Fruit fly (Drosophila melanogaster) whole organism, pupa: ENCODE data around the gene scf.

ENCODE experiments used
- CG15710 ChIP-seq: fragments of 200-800 bp; sonication (Bioruptor generic); optimal IDR thresholded peaks from 2 replicates; lab custom pipeline; 2018; ENCODE audit warnings: missing biosample characterization, mild to moderate bottlenecking, missing genetic modification characterization, moderate library complexity
- CG4496 ChIP-seq: fragments of 200-800 bp; sonication (Bioruptor generic); IDR thresholded peaks from 3 replicates; pipeline ENCODE4 v1.3.6; 2022; ENCODE audit warnings: missing biosample characterization, missing genetic modification characterization
- EcR ChIP-seq: fragments of 200-800 bp; sonication (Bioruptor generic); optimal IDR thresholded peaks from 3 replicates; lab custom pipeline; 2019; ENCODE audit warnings: missing biosample characterization, missing genetic modification characterization, mild to moderate bottlenecking, moderate library complexity, missing genetic modification reagents
- Pif1A ChIP-seq: fragments of 200-800 bp; sonication (Bioruptor generic); optimal IDR thresholded peaks from 3 replicates; lab custom pipeline; 2016; ENCODE audit warnings: missing biosample characterization, missing genetic modification characterization
- Pif1B ChIP-seq: fragments of 200-800 bp; sonication (Bioruptor generic); optimal IDR thresholded peaks from 3 replicates; lab custom pipeline; 2016; ENCODE audit warnings: missing biosample characterization, missing genetic modification characterization
- fd96Ca ChIP-seq: fragments of 200-800 bp; sonication (Bioruptor generic); IDR thresholded peaks from 3 replicates; pipeline ENCODE4 v1.3.6; 2022; ENCODE audit warnings: missing biosample characterization, missing genetic modification characterization
- rn ChIP-seq: fragments of 200-800 bp; sonication (Bioruptor generic); IDR thresholded peaks from 2 replicates; pipeline ENCODE4 v1.3.6; 2022; ENCODE audit warnings: missing biosample characterization, missing genetic modification characterization

- no peak for TF ChIP-seq Pif1A (GFP tag; lab: Kevin White, UChicago)
- no peak for TF ChIP-seq EcR (GFP tag; lab: Kevin White, UChicago)
- no peak for TF ChIP-seq CG4496 (GFP tag; lab: Robert Waterston, UW)
- TF ChIP-seq Pif1B (GFP tag; lab: Kevin White, UChicago): no peak
- no peak for TF ChIP-seq rn (GFP tag; lab: Robert Waterston, UW)
- no peak for TF ChIP-seq CG15710 (tag; lab: Kevin White, UChicago)
- no peak for TF ChIP-seq fd96Ca (GFP tag; lab: Robert Waterston, UW)
These were observed 46.8 kb upstream of the scf start, which contains the start of the genes CG9130 and CG9133 for dm6 chr3L:1251712-1252111.
